Fruit fly (Drosophila melanogaster) whole organism, pupa: ENCODE measurements around the gene Atac3.

Experiments
- CG10348 ChIP-seq: fragments of 200-800 bp; sonication (Bioruptor generic); IDR thresholded peaks from 2 replicates; pipeline ENCODE4 v1.3.6; 2022; ENCODE audit warnings: missing biosample characterization, missing genetic modification characterization
- CG12605 ChIP-seq: fragments of 200-800 bp; sonication (Bioruptor generic); IDR thresholded peaks from 2 replicates; pipeline ENCODE4 v1.3.6; 2022; ENCODE audit warnings: missing biosample characterization, missing genetic modification characterization
- CG13204 ChIP-seq: fragments of 200-800 bp; sonication (Bioruptor generic); optimal IDR thresholded peaks from 2 replicates; lab custom pipeline; 2018; ENCODE audit warnings: missing biosample characterization, mild to moderate bottlenecking, missing genetic modification characterization, moderate library complexity
- CG14655 ChIP-seq: fragments of 200-800 bp; sonication (Bioruptor generic); optimal IDR thresholded peaks from 3 replicates; lab custom pipeline; 2017; ENCODE audit warnings: mild to moderate bottlenecking, missing biosample characterization, missing genetic modification reagents, missing genetic modification characterization
- CG15710 ChIP-seq: fragments of 200-800 bp; sonication (Bioruptor generic); optimal IDR thresholded peaks from 2 replicates; lab custom pipeline; 2018; ENCODE audit warnings: missing biosample characterization, mild to moderate bottlenecking, missing genetic modification characterization, moderate library complexity
- CG17806 ChIP-seq: fragments of 200-800 bp; sonication (Bioruptor generic); optimal IDR thresholded peaks from 2 replicates; lab custom pipeline; 2018; ENCODE audit warnings: missing biosample characterization, mild to moderate bottlenecking, missing genetic modification characterization, moderate library complexity
- CG32121 ChIP-seq: fragments of 200-800 bp; sonication (Bioruptor generic); IDR thresholded peaks from 2 replicates; pipeline ENCODE4 v1.3.6; 2022; ENCODE audit warnings: missing biosample characterization, missing genetic modification characterization
- CG34367 ChIP-seq: fragments of 200-800 bp; sonication (Bioruptor generic); optimal IDR thresholded peaks from 2 replicates; lab custom pipeline; 2018; ENCODE audit warnings: missing biosample characterization, mild to moderate bottlenecking, missing genetic modification characterization
- CG4496 ChIP-seq: fragments of 200-800 bp; sonication (Bioruptor generic); IDR thresholded peaks from 3 replicates; pipeline ENCODE4 v1.3.6; 2022; ENCODE audit warnings: missing biosample characterization, missing genetic modification characterization
- CG8159 ChIP-seq: fragments of 200-800 bp; sonication (Bioruptor generic); optimal IDR thresholded peaks from 3 replicates; lab custom pipeline; 2018; ENCODE audit warnings: missing biosample characterization, mild to moderate bottlenecking, missing genetic modification characterization, moderate library complexity
- CG8301 ChIP-seq: fragments of 200-800 bp; sonication (Bioruptor generic); optimal IDR thresholded peaks from 2 replicates; lab custom pipeline; 2018; ENCODE audit warnings: missing biosample characterization, mild to moderate bottlenecking, missing genetic modification characterization
- CG9948 ChIP-seq: fragments of 200-800 bp; sonication (Bioruptor generic); optimal IDR thresholded peaks from 2 replicates; lab custom pipeline; 2018; ENCODE audit warnings: missing biosample characterization, mild to moderate bottlenecking, missing genetic modification characterization, moderate library complexity
- D1 ChIP-seq: fragments of 200-800 bp; sonication (Bioruptor generic); optimal IDR thresholded peaks from 2 replicates; lab custom pipeline; 2018; ENCODE audit warnings: missing biosample characterization, mild to moderate bottlenecking, missing genetic modification characterization, moderate library complexity
- EcR ChIP-seq: fragments of 200-800 bp; sonication (Bioruptor generic); optimal IDR thresholded peaks from 3 replicates; lab custom pipeline; 2019; ENCODE audit warnings: missing biosample characterization, missing genetic modification characterization, mild to moderate bottlenecking, moderate library complexity, missing genetic modification reagents
- Ets98B ChIP-seq: fragments of 200-800 bp; sonication (Bioruptor generic); IDR thresholded peaks from 2 replicates; pipeline ENCODE4 v1.3.6; 2022; ENCODE audit warnings: missing biosample characterization, missing genetic modification characterization
- Pif1A ChIP-seq: fragments of 200-800 bp; sonication (Bioruptor generic); optimal IDR thresholded peaks from 3 replicates; lab custom pipeline; 2016; ENCODE audit warnings: missing biosample characterization, missing genetic modification characterization
- Pif1B ChIP-seq: fragments of 200-800 bp; sonication (Bioruptor generic); optimal IDR thresholded peaks from 3 replicates; lab custom pipeline; 2016; ENCODE audit warnings: missing biosample characterization, missing genetic modification characterization
- Snoo ChIP-seq: fragments of 200-800 bp; sonication (Bioruptor generic); optimal IDR thresholded peaks from 3 replicates; lab custom pipeline; 2017; ENCODE audit warnings: missing biosample characterization, mild to moderate bottlenecking, missing genetic modification characterization, inconsistent platforms
- fd96Ca ChIP-seq: fragments of 200-800 bp; sonication (Bioruptor generic); IDR thresholded peaks from 3 replicates; pipeline ENCODE4 v1.3.6; 2022; ENCODE audit warnings: missing biosample characterization, missing genetic modification characterization
- gl ChIP-seq: fragments of 200-800 bp; sonication (Bioruptor generic); optimal IDR thresholded peaks from 2 replicates; lab custom pipeline; 2018; ENCODE audit warnings: missing biosample characterization, mild to moderate bottlenecking, missing genetic modification characterization
- rn ChIP-seq: fragments of 200-800 bp; sonication (Bioruptor generic); IDR thresholded peaks from 2 replicates; pipeline ENCODE4 v1.3.6; 2022; ENCODE audit warnings: missing biosample characterization, missing genetic modification characterization

Gene Atac3

dm6 chr3L:357681-358080 lies 29.9 kb upstream of the Atac3 start, which contains the start of gene Roc1b:
Gene Roc1b, plus strand, starts transcription at chr3L:357981.
- TF ChIP-seq Ets98B: no peak

- TF ChIP-seq EcR (no peak), CG34367 (tag; lab: Kevin White, UChicago) (no peak), gl (tag; lab: Kevin White, UChicago) (no peak), CG4496 (GFP tag; lab: Robert Waterston, UW) (no peak), Pif1A (GFP tag; lab: Kevin White, UChicago) (no peak)
Observed at dm6 chr3L:356016-356472, 28.3 kb upstream of the Atac3 start, which contains the start of gene CG1231. Gene CG1231, plus strand, starts transcription at chr3L:356422.

dm6 chr3L:350651-351228 lies 22.9 kb upstream of the Atac3 start:
- TF ChIP-seq CG4496 (GFP tag; lab: Robert Waterston, UW): peak; percentile 82
- TF ChIP-seq rn (GFP tag; lab: Robert Waterston, UW): peak; percentile 39; the same call in 1 of the 2 replicates
- TF ChIP-seq CG15710 (tag; lab: Kevin White, UChicago): peak; percentile 8
- TF ChIP-seq CG12605 (GFP tag; lab: Robert Waterston, UW): peak; percentile 72
- peak; percentile 82 for TF ChIP-seq CG32121
- TF ChIP-seq CG9948 (tag; lab: Kevin White, UChicago): peak; percentile 71
- TF ChIP-seq Ets98B: peak; percentile 63
- no peak for TF ChIP-seq CG8159
- no peak for TF ChIP-seq Snoo (tag; lab: Kevin White, UChicago)
- TF ChIP-seq CG17806 (tag; lab: Kevin White, UChicago): peak; percentile 50

dm6 chr3L:349751-350150 lies 22.0 kb upstream of the Atac3 start:
- TF ChIP-seq gl (tag; lab: Kevin White, UChicago): no peak
- TF ChIP-seq rn (GFP tag; lab: Robert Waterston, UW): no peak
- TF ChIP-seq CG9948 (tag; lab: Kevin White, UChicago): no peak
- no peak for TF ChIP-seq CG34367 (tag; lab: Kevin White, UChicago)
- no peak for TF ChIP-seq CG10348 (GFP tag; lab: Robert Waterston, UW)
- no peak for TF ChIP-seq Pif1B (GFP tag; lab: Kevin White, UChicago)
- no peak for TF ChIP-seq CG14655
- TF ChIP-seq CG13204 (GFP tag; lab: Kevin White, UChicago): no peak
- TF ChIP-seq CG8301 (tag; lab: Kevin White, UChicago): no peak
- TF ChIP-seq Pif1A (GFP tag; lab: Kevin White, UChicago): no peak
- TF ChIP-seq EcR: no peak
- TF ChIP-seq CG15710 (tag; lab: Kevin White, UChicago): no peak
- TF ChIP-seq CG17806 (tag; lab: Kevin White, UChicago): no peak
- no peak for TF ChIP-seq CG12605 (GFP tag; lab: Robert Waterston, UW)
- TF ChIP-seq fd96Ca (GFP tag; lab: Robert Waterston, UW): no peak
- TF ChIP-seq CG8159: no peak
- TF ChIP-seq Ets98B: no peak

- TF ChIP-seq gl (tag; lab: Kevin White, UChicago): no peak
Observed at dm6 chr3L:348406-348743, 20.6 kb upstream of the Atac3 start.

- TF ChIP-seq gl (tag; lab: Kevin White, UChicago) (peak; percentile 72), CG13204 (GFP tag; lab: Kevin White, UChicago) (peak; percentile 53), CG4496 (GFP tag; lab: Robert Waterston, UW) (peak; percentile 92), CG34367 (tag; lab: Kevin White, UChicago) (peak; percentile 81), CG17806 (tag; lab: Kevin White, UChicago) (peak; percentile 84), CG8301 (tag; lab: Kevin White, UChicago) (peak; percentile 92), EcR (peak; percentile 55), Snoo (tag; lab: Kevin White, UChicago) (peak; percentile 76), Pif1B (GFP tag; lab: Kevin White, UChicago) (peak; percentile 86), CG12605 (GFP tag; lab: Robert Waterston, UW) (peak; percentile 83), fd96Ca (GFP tag; lab: Robert Waterston, UW) (peak; percentile 91), D1 (tag; lab: Kevin White, UChicago) (peak; percentile 36), rn (GFP tag; lab: Robert Waterston, UW) (peak; percentile 87), Pif1A (GFP tag; lab: Kevin White, UChicago) (peak; percentile 90), CG9948 (tag; lab: Kevin White, UChicago) (peak; percentile 82), Ets98B (peak; percentile 93), CG8159 (peak; percentile 83), CG14655 (peak; percentile 95), CG10348 (GFP tag; lab: Robert Waterston, UW) (0 out of 2 replicates have a peak, but pooled peaks have one; percentile 39), CG15710 (tag; lab: Kevin White, UChicago) (peak; percentile 82), CG32121 (peak; percentile 90)
Observed at dm6 chr3L:347641-348405, 20.0 kb upstream of the Atac3 start.
